Fruit fly (Drosophila melanogaster): ENCODE results near the gene mri.
A peak's percentile ranks its signal among the peaks of the same experiment; 100 is the strongest.

mri gene

dm6 chr3L:223019-223902 lies 23.3 kb downstream of the mri start, which contains the start of the genes pyx and CG33229 (continued):
- peak; percentile 90 for TF ChIP-seq pho (GFP tag; optimal IDR thresholded peaks at IDR 0.05)
- peak; percentile 90 for TF ChIP-seq phol (tag; optimal IDR thresholded peaks at IDR 0.05)
- TF ChIP-seq D (optimal IDR thresholded peaks at IDR 0.05) = no peak
- TF ChIP-seq D (GFP tag; optimal IDR thresholded peaks at IDR 0.05) = peak; percentile 76
- TF ChIP-seq cg (GFP tag; optimal IDR thresholded peaks at IDR 0.05) = no peak
- TF ChIP-seq CG8765 (GFP tag; IDR thresholded peaks at IDR 0.05) = peak; percentile 52; the same call in 1 of the 2 replicates
- peak; percentile 78 for TF ChIP-seq shn (GFP tag; optimal IDR thresholded peaks at IDR 0.05)
- peak; percentile 86 for TF ChIP-seq sob (GFP tag; IDR thresholded peaks at IDR 0.05)
- peak; percentile 2 for TF ChIP-seq stwl (tag; optimal IDR thresholded peaks at IDR 0.05)
- peak; percentile 12 for TF ChIP-seq CG2202 (tag; optimal IDR thresholded peaks at IDR 0.05)
- TF ChIP-seq sens-2 (GFP tag; IDR thresholded peaks at IDR 0.05) = peak; percentile 60
- peak; percentile 68 for TF ChIP-seq wor (GFP tag; IDR thresholded peaks at IDR 0.05)
- TF ChIP-seq disco-r (GFP tag; optimal IDR thresholded peaks at IDR 0.05) = peak; percentile 75
- peak; percentile 65 for TF ChIP-seq tup (GFP tag; optimal IDR thresholded peaks at IDR 0.05)
- TF ChIP-seq Hsf (GFP tag; optimal IDR thresholded peaks at IDR 0.05) = peak; percentile 94
- TF ChIP-seq CG1529 (GFP tag; optimal IDR thresholded peaks at IDR 0.05) = peak; percentile 47
- peak; percentile 64 for TF ChIP-seq ci (GFP tag; IDR thresholded peaks at IDR 0.05)
- TF ChIP-seq slbo (GFP tag; IDR thresholded peaks at IDR 0.05) = peak; percentile 93
- TF ChIP-seq CG11696 (GFP tag; IDR thresholded peaks at IDR 0.05) = peak; percentile 71
- no peak for TF ChIP-seq lbe (GFP tag; optimal IDR thresholded peaks at IDR 0.05)
- peak; percentile 60 for TF ChIP-seq CG43689 (GFP tag; IDR thresholded peaks at IDR 0.05)
- TF ChIP-seq CG17186 (GFP tag; optimal IDR thresholded peaks at IDR 0.05) = peak; percentile 37
- TF ChIP-seq CHES-1-like (GFP tag; optimal IDR thresholded peaks at IDR 0.05) = peak; percentile 85
- peak; percentile 65 for TF ChIP-seq CG15514 (GFP tag; optimal IDR thresholded peaks at IDR 0.05)
- TF ChIP-seq inv (GFP tag; IDR thresholded peaks at IDR 0.05; ENCODE audit: partially characterized antibody) = no peak
- TF ChIP-seq CG6175 (GFP tag; IDR thresholded peaks at IDR 0.05) = peak; percentile 61; the same call in 1 of the 3 replicates
- no peak for TF ChIP-seq Adf1 (GFP tag; IDR thresholded peaks at IDR 0.05)
- TF ChIP-seq CG11247 (GFP tag; IDR thresholded peaks at IDR 0.05) = peak; percentile 68
- TF ChIP-seq CG10654 (GFP tag; optimal IDR thresholded peaks at IDR 0.05) = peak; percentile 83
- TF ChIP-seq CG13624 (GFP tag; optimal IDR thresholded peaks at IDR 0.05) = peak; percentile 71
- no peak for TF ChIP-seq CG15479 (GFP tag; optimal IDR thresholded peaks at IDR 0.05)
- TF ChIP-seq dysf (GFP tag; IDR thresholded peaks at IDR 0.05) = peak; percentile 91
- peak; percentile 82 for TF ChIP-seq tx (GFP tag; optimal IDR thresholded peaks at IDR 0.05)
- no peak for TF ChIP-seq fd64A (GFP tag; optimal IDR thresholded peaks at IDR 0.05)
- TF ChIP-seq CG14441 (GFP tag; IDR thresholded peaks at IDR 0.05) = peak; percentile 82
- peak; percentile 62 for TF ChIP-seq tap (tag; optimal IDR thresholded peaks at IDR 0.05)
- peak; percentile 61 for TF ChIP-seq da (GFP tag; optimal IDR thresholded peaks at IDR 0.05)
- TF ChIP-seq zen2 (GFP tag; IDR thresholded peaks at IDR 0.05; ENCODE audit: partially characterized antibody) = no peak
- TF ChIP-seq cato (GFP tag; optimal IDR thresholded peaks at IDR 0.05; ENCODE audit: borderline replicate concordance) = peak; percentile 76
- peak; percentile 62 for TF ChIP-seq ken (GFP tag; IDR thresholded peaks at IDR 0.05)
- TF ChIP-seq CG10209 (GFP tag; optimal IDR thresholded peaks at IDR 0.05) = peak; percentile 85
- TF ChIP-seq Sox102F (GFP tag; optimal IDR thresholded peaks at IDR 0.05) = peak; percentile 78
- TF ChIP-seq Xbp1 (GFP tag; optimal IDR thresholded peaks at IDR 0.05) = peak; percentile 91
- peak; percentile 92 for TF ChIP-seq lilli (GFP tag; optimal IDR thresholded peaks at IDR 0.05)
- TF ChIP-seq exex (tag; optimal IDR thresholded peaks at IDR 0.05) = peak; percentile 60
- no peak for TF ChIP-seq h (optimal IDR thresholded peaks at IDR 0.05)
- peak; percentile 99 for TF ChIP-seq Ets65A (GFP tag)
- TF ChIP-seq CG13775 (GFP tag; optimal IDR thresholded peaks at IDR 0.05) = peak; percentile 90
- TF ChIP-seq ro (GFP tag; IDR thresholded peaks at IDR 0.05) = peak; percentile 44; the same call in 1 of the 2 replicates
- TF ChIP-seq Hr3 (GFP tag; optimal IDR thresholded peaks at IDR 0.05) = peak; percentile 87

Data from whole organism, embryonic.